Worm (Caenorhabditis elegans): ENCODE data around the gene W08F4.10.
A peak's percentile ranks its signal among the peaks of the same experiment; 100 is the strongest.

W08F4.10 gene

ce11 chrII:580189-580643 is 10.8 kb downstream of the W08F4.10 start, which contains the start of the genes cdc-37 and W08F4.3 (continued):
- TF ChIP-seq D2030.7 (GFP tag; IDR thresholded peaks at IDR 0.05) (peak; percentile 72), B0336.3 (GFP tag; IDR thresholded peaks at IDR 0.05) (no peak), hrde-1 (tag; optimal IDR thresholded peaks at IDR 0.05; ENCODE audit: borderline replicate concordance) (no peak), nhr-179 (tag; optimal IDR thresholded peaks at IDR 0.05) (no peak), lin-54 (GFP tag; optimal IDR thresholded peaks at IDR 0.05) (peak; percentile 52), F10E7.11 (tag; optimal IDR thresholded peaks at IDR 0.05) (no peak), dpl-1 (GFP tag; optimal IDR thresholded peaks at IDR 0.05) (peak; percentile 54), T07F8.4 (tag; optimal IDR thresholded peaks at IDR 0.05) (no peak), unc-130 (GFP tag; optimal IDR thresholded peaks at IDR 0.05) (no peak), xnd-1 (tag; optimal IDR thresholded peaks at IDR 0.05) (peak; percentile 57), egrh-3 (GFP tag; IDR thresholded peaks at IDR 0.05) (no peak), pbrm-1 (GFP tag; IDR thresholded peaks at IDR 0.05) (0 out of 2 replicates have a peak, but pooled peaks have one; percentile 20), nhr-120 (GFP tag; IDR thresholded peaks at IDR 0.05) (no peak), F23B12.7 (tag; optimal IDR thresholded peaks at IDR 0.05; ENCODE audit: insufficient read depth) (no peak), F33H1.4 (GFP tag; IDR thresholded peaks at IDR 0.05) (peak; percentile 60; the same call in 1 of the 2 replicates), bed-1 (GFP tag; IDR thresholded peaks at IDR 0.05) (no peak), chd-7 (tag; optimal IDR thresholded peaks at IDR 0.05) (no peak), madf-8 (GFP tag; conservative IDR thresholded peaks at IDR 0.05) (peak; percentile 75), nfya-1 (tag; optimal IDR thresholded peaks at IDR 0.05; ENCODE audit: borderline replicate concordance, insufficient read depth) (no peak), zfh-2 (GFP tag; conservative IDR thresholded peaks at IDR 0.05) (no peak), dox-1 (GFP tag; IDR thresholded peaks at IDR 0.05) (peak; percentile 24; the same call in 1 of the 2 replicates), lir-1 (GFP tag; conservative IDR thresholded peaks at IDR 0.05) (no peak), snpc-3.4 (tag; optimal IDR thresholded peaks at IDR 0.05) (peak; percentile 51), efl-1 (GFP tag; optimal IDR thresholded peaks at IDR 0.05) (peak; percentile 90), ceh-58 (GFP tag; IDR thresholded peaks at IDR 0.05) (no peak), lsl-1 (GFP tag; optimal IDR thresholded peaks at IDR 0.05) (peak; percentile 37), lag-1 (GFP tag; IDR thresholded peaks at IDR 0.05) (no peak), madf-3 (GFP tag; IDR thresholded peaks at IDR 0.05) (0 out of 2 replicates have a peak, but pooled peaks have one; percentile 54), ceh-91 (GFP tag; IDR thresholded peaks at IDR 0.05) (peak; percentile 69), ekl-4 (GFP tag; IDR thresholded peaks at IDR 0.05) (peak; percentile 27; the same call in 1 of the 2 replicates), Y53F4B.3 (GFP tag; IDR thresholded peaks at IDR 0.05) (no peak), nfyb-1 (GFP tag; IDR thresholded peaks at IDR 0.05) (no peak), sea-2 (GFP tag; IDR thresholded peaks at IDR 0.05) (no peak), snpc-1.1 (tag; optimal IDR thresholded peaks at IDR 0.05; ENCODE audit: insufficient read depth) (peak; percentile 12), hmg-1.2 (GFP tag; IDR thresholded peaks at IDR 0.05) (peak; percentile 36; the same call in 1 of the 2 replicates), nhr-80 (tag; optimal IDR thresholded peaks at IDR 0.05) (no peak), hmg-20 (GFP tag; IDR thresholded peaks at IDR 0.05) (no peak)

ce11 chrII:578803-579202 is 12.2 kb downstream of the W08F4.10 start:
- TF ChIP-seq repo-1 (tag; optimal IDR thresholded peaks at IDR 0.05) (no peak), lin-26 (GFP tag; IDR thresholded peaks at IDR 0.05) (0 out of 2 replicates have a peak, but pooled peaks have one; percentile 3), hrde-1 (tag; optimal IDR thresholded peaks at IDR 0.05; ENCODE audit: borderline replicate concordance) (no peak), Y79H2A.3 (GFP tag; conservative IDR thresholded peaks at IDR 0.05) (no peak), zfh-2 (GFP tag; conservative IDR thresholded peaks at IDR 0.05) (peak; percentile 33; the same call in 1 of the 2 replicates), F52B5.7 (tag; optimal IDR thresholded peaks at IDR 0.05) (no peak), unc-130 (GFP tag; optimal IDR thresholded peaks at IDR 0.05) (no peak), C06A6.2 (GFP tag; conservative IDR thresholded peaks at IDR 0.05) (no peak), F10E7.11 (tag; optimal IDR thresholded peaks at IDR 0.05) (no peak), bed-1 (GFP tag; IDR thresholded peaks at IDR 0.05) (no peak), nhr-27 (tag; optimal IDR thresholded peaks at IDR 0.05) (no peak), chd-7 (tag; optimal IDR thresholded peaks at IDR 0.05) (no peak), snpc-3.4 (tag; optimal IDR thresholded peaks at IDR 0.05) (no peak)

All from whole organism, young adult.